Fruit fly (Drosophila melanogaster) whole organism, adult: ENCODE data around the gene yata.

ENCODE experiments used
- CG11617 ChIP-seq: fragments of 200-800 bp; sonication (Bioruptor generic); optimal IDR thresholded peaks from 2 replicates; lab custom pipeline; 2017; ENCODE audit warnings: mild to moderate bottlenecking, missing biosample characterization, missing genetic modification reagents, missing genetic modification characterization
- CG12768 ChIP-seq: fragments of 200-800 bp; sonication (Bioruptor generic); optimal IDR thresholded peaks from 2 replicates; lab custom pipeline; 2017; ENCODE audit warnings: missing biosample characterization, missing genetic modification characterization, mild to moderate bottlenecking, moderate library complexity, missing genetic modification reagents
- CG14711 ChIP-seq: fragments of 200-800 bp; sonication (Bioruptor generic); optimal IDR thresholded peaks from 2 replicates; lab custom pipeline; 2018; ENCODE audit warnings: missing biosample characterization, mild to moderate bottlenecking, missing genetic modification characterization, moderate library complexity
- CG1620 ChIP-seq: fragments of 200-800 bp; sonication (Bioruptor generic); optimal IDR thresholded peaks from 2 replicates; lab custom pipeline; 2016; ENCODE audit warnings: missing biosample characterization, missing genetic modification characterization
- CG33017 ChIP-seq: fragments of 200-800 bp; sonication (Bioruptor generic); optimal IDR thresholded peaks from 2 replicates; lab custom pipeline; 2018; ENCODE audit warnings: missing biosample characterization, mild to moderate bottlenecking, missing genetic modification characterization, moderate library complexity
- CG5204 ChIP-seq: fragments of 200-800 bp; sonication (Bioruptor generic); optimal IDR thresholded peaks from 2 replicates; lab custom pipeline; 2016; ENCODE audit warnings: missing biosample characterization, missing genetic modification characterization
- CG7045 ChIP-seq: fragments of 200-800 bp; sonication (Bioruptor generic); optimal IDR thresholded peaks from 2 replicates; lab custom pipeline; 2017; ENCODE audit warnings: missing biosample characterization, mild to moderate bottlenecking, missing genetic modification characterization
- CG7101 ChIP-seq: fragments of 200-800 bp; sonication (Bioruptor generic); optimal IDR thresholded peaks from 2 replicates; lab custom pipeline; 2018; ENCODE audit warnings: missing biosample characterization, mild to moderate bottlenecking, missing genetic modification characterization, moderate library complexity
- Clk ChIP-seq: fragments of 200-800 bp; sonication (Bioruptor generic); optimal IDR thresholded peaks from 2 replicates; lab custom pipeline; 2017; ENCODE audit warnings: missing biosample characterization, missing genetic modification characterization
- Crg-1 ChIP-seq: fragments of 200-800 bp; sonication (Bioruptor generic); optimal IDR thresholded peaks from 2 replicates; lab custom pipeline; 2016; ENCODE audit warnings: missing biosample characterization, missing genetic modification characterization
- Hr96 ChIP-seq: fragments of 200-800 bp; sonication (Bioruptor generic); optimal IDR thresholded peaks from 2 replicates; lab custom pipeline; 2016; ENCODE audit warnings: missing biosample characterization, missing genetic modification characterization
- Mnt ChIP-seq: fragments of 200-800 bp; sonication (Bioruptor generic); optimal IDR thresholded peaks from 2 replicates; lab custom pipeline; 2016; ENCODE audit warnings: missing biosample characterization, mild to moderate bottlenecking, missing genetic modification characterization
- bab1 ChIP-seq: fragments of 200-800 bp; sonication (Bioruptor generic); optimal IDR thresholded peaks from 3 replicates; lab custom pipeline; 2019; ENCODE audit warnings: missing biosample characterization, mild to moderate bottlenecking, missing genetic modification characterization, moderate library complexity
- cic ChIP-seq: fragments of 200-800 bp; sonication (Bioruptor generic); optimal IDR thresholded peaks from 2 replicates; lab custom pipeline; 2017; ENCODE audit warnings: missing biosample characterization, mild to moderate bottlenecking, missing genetic modification characterization, moderate library complexity
- cnc ChIP-seq, 2 experiments: fragments of >200 bp; optimal IDR thresholded peaks; 2 replicates each; lab custom pipeline; 2017
- kay ChIP-seq: fragments of 200-800 bp; sonication (Bioruptor generic); peaks from one replicate; lab custom pipeline; 2016; ENCODE audit warnings: missing biosample characterization, missing genetic modification characterization, borderline replicate concordance
- ovo ChIP-seq: fragments of 200-800 bp; sonication (Bioruptor generic); optimal IDR thresholded peaks from 2 replicates; lab custom pipeline; 2016; ENCODE audit warnings: missing biosample characterization, missing genetic modification characterization
- pad ChIP-seq: fragments of 200-800 bp; sonication (Bioruptor generic); optimal IDR thresholded peaks from 3 replicates; lab custom pipeline; 2017; ENCODE audit warnings: missing biosample characterization, missing genetic modification characterization, mild to moderate bottlenecking, moderate library complexity, missing genetic modification reagents
- tj ChIP-seq: fragments of 200-800 bp; sonication (Bioruptor generic); optimal IDR thresholded peaks from 3 replicates; lab custom pipeline; 2017; ENCODE audit warnings: missing biosample characterization, mild to moderate bottlenecking, missing genetic modification characterization, moderate library complexity
- toe ChIP-seq: fragments of 200-800 bp; sonication (Bioruptor generic); optimal IDR thresholded peaks from 2 replicates; lab custom pipeline; 2016; ENCODE audit warnings: missing biosample characterization, missing genetic modification characterization

Gene yata

DNA sequence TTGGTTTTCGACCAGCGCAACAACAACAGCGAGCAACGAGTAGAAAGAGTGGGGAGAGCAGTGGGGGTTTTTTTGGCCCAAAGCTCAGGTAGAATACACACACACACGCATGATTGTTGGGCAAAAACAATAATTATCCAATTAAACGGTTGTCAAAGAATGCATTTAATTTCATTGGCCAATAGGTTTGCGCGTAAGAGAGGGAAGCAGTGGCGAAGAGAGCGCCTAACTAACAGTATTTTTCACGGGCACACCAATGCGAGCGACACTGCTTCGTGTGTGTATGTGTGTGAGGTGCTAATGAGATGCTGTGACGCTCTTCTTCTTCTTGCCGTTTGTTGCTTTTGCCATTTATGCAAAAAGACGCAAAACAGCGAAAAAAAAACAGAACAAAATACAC, 22.7 kb upstream of the yata start:
- TF ChIP-seq Hr96 (GFP tag; lab: Kevin White, UChicago), result no peak

DNA sequence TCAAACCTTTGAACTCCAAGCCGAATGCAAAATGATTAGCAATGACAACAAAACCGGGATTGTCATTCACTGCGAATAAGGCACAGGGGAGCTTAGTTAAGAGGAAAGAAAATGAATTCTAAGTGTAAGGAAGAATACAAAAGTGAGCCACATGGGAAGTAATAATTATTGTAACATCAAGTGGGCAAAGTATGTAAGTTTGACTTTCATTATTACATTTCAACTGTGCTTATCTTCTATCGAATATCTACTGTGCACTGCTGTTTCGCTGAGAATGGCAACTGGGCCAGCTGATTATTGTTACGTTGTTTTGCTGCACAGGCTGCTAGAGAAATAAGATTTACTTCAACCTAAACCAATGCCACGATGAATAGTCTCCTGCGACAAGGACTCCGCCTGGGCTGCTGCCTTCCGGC, 12.3 kb upstream of the yata start, which contains the start of the genes CG7601 and CIA30:
TSS of gene CG7601 (minus strand) at position 68 of the 416 bp plus-strand sequence.
TSS of gene CIA30 (plus strand) at position 288 of the 416 bp plus-strand sequence.
- TF ChIP-seq cnc (optimal IDR thresholded peaks at IDR 0.05; lab: Kevin White, UChicago) (no peak), CG33017 (tag; lab: Kevin White, UChicago) (peak; percentile 98), Mnt (GFP tag; lab: Kevin White, UChicago) (peak; percentile 96), tj (GFP tag; lab: Kevin White, UChicago) (peak; percentile 83), ovo (GFP tag; lab: Kevin White, UChicago) (peak; percentile 90), bab1 (GFP tag; lab: Kevin White, UChicago) (peak; percentile 98), toe (peak; percentile 100), Hr96 (GFP tag; lab: Kevin White, UChicago) (peak; percentile 100), CG14711 (tag; lab: Kevin White, UChicago) (peak; percentile 95), CG7045 (GFP tag; lab: Kevin White, UChicago) (peak; percentile 99), CG12768 (peak; percentile 99), CG1620 (GFP tag; lab: Kevin White, UChicago) (peak; percentile 99), cic (GFP tag; lab: Kevin White, UChicago) (peak; percentile 92), pad (GFP tag; lab: Kevin White, UChicago) (peak; percentile 92), CG7101 (tag; lab: Kevin White, UChicago) (peak; percentile 99), CG5204 (peak; percentile 98), Crg-1 (GFP tag; lab: Kevin White, UChicago) (peak; percentile 98), CG11617 (peak; percentile 96), Clk (GFP tag; lab: Kevin White, UChicago) (peak; percentile 97), kay (no peak)

DNA sequence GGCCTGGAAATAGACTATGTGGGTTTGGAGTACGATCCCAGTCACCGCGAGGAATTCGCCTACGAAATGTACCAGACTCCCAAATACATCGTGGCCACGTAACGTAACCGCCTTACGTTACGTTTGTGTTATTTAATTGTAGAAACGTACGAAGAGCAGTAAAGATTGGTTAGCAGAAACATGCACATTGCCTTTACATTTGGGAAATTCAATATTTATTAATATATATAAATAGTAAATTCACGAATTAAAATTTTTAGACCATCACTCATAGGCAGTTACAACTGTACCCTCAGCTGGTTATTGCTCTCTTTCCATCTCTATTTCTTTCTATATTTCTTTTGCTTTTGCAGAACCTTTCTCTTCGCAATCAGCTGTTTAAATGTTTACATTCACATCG, 11.1 kb upstream of the yata start, which contains the start of gene Gnpnat:
TSS of gene Gnpnat (plus strand) at position 385 of the 400 bp plus-strand sequence.
- TF ChIP-seq CG7101 (tag; lab: Kevin White, UChicago) (peak; percentile 71), tj (GFP tag; lab: Kevin White, UChicago) (no peak), Clk (GFP tag; lab: Kevin White, UChicago) (no peak), CG12768 (peak; percentile 59), CG14711 (tag; lab: Kevin White, UChicago) (peak; percentile 54), kay (no peak), bab1 (GFP tag; lab: Kevin White, UChicago) (peak; percentile 37), Mnt (GFP tag; lab: Kevin White, UChicago) (peak; percentile 33), toe (no peak), cic (GFP tag; lab: Kevin White, UChicago) (no peak), CG11617 (peak; percentile 61), CG5204 (no peak), CG33017 (tag; lab: Kevin White, UChicago) (peak; percentile 73), Hr96 (GFP tag; lab: Kevin White, UChicago) (no peak), Crg-1 (GFP tag; lab: Kevin White, UChicago) (no peak), CG7045 (GFP tag; lab: Kevin White, UChicago) (peak; percentile 54), ovo (GFP tag; lab: Kevin White, UChicago) (no peak), CG1620 (GFP tag; lab: Kevin White, UChicago) (no peak), cnc (optimal IDR thresholded peaks at IDR 0.05; lab: Kevin White, UChicago) (no peak), pad (GFP tag; lab: Kevin White, UChicago) (peak; percentile 15)

DNA sequence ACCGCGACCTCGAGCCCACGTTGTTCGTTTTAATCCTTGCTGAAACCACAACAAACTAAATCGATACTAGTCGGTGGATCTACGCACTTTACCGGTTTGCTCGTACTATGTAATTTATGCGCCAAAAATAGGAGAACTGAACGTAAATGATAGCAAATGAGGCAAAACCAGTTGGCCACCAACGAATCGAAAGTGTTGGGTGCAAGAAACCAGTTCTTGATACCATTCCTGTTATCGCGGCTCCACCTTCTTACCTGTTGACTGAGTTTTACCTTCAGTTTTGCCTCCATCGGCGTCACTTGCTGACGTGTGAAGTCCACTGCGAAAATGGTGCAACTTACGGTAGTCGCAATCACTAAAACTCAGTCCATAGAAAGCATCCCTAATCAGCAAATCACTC, 8.9 kb upstream of the yata start:
- TF ChIP-seq CG5204 (no peak), Clk (GFP tag; lab: Kevin White, UChicago) (no peak), cic (GFP tag; lab: Kevin White, UChicago) (no peak), CG7045 (GFP tag; lab: Kevin White, UChicago) (no peak), CG12768 (no peak), CG1620 (GFP tag; lab: Kevin White, UChicago) (no peak), toe (no peak), Mnt (GFP tag; lab: Kevin White, UChicago) (no peak), CG11617 (no peak), tj (GFP tag; lab: Kevin White, UChicago) (no peak), kay (no peak)

DNA sequence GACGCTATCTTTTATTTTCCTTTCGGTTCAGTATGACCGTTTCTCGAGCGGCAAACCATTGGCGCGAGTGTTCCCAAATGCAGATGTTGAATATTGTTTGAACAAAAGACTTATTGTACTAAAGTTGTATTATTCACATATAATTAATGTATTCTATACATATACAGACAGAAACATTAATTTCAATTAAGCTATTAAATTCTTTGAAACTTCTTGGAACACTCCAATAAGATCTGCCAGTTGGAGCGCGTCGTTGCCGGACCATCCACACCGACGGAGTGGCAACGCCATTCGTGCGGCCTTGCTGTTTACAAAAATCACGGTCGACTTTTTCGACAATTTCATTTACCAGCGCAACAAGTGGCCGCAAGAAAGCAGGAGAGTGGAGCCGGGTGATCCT, 4.0 kb upstream of the yata start, which contains the start of the genes Wdr24 and IntS11:
TSS of gene Wdr24 (minus strand) at position 37 of the 400 bp plus-strand sequence.
TSS of gene IntS11 (plus strand) at position 282 of the 400 bp plus-strand sequence.
- TF ChIP-seq cic (GFP tag; lab: Kevin White, UChicago) (peak; percentile 80), CG11617 (peak; percentile 92), CG33017 (tag; lab: Kevin White, UChicago) (peak; percentile 96), CG1620 (GFP tag; lab: Kevin White, UChicago) (peak; percentile 91), bab1 (GFP tag; lab: Kevin White, UChicago) (peak; percentile 92), CG7101 (tag; lab: Kevin White, UChicago) (peak; percentile 99), Crg-1 (GFP tag; lab: Kevin White, UChicago) (peak; percentile 96), toe (no peak), CG12768 (peak; percentile 97), Clk (GFP tag; lab: Kevin White, UChicago) (peak; percentile 55), CG5204 (no peak), CG14711 (tag; lab: Kevin White, UChicago) (peak; percentile 93), kay (no peak), pad (GFP tag; lab: Kevin White, UChicago) (peak; percentile 87), Hr96 (GFP tag; lab: Kevin White, UChicago) (no peak), ovo (GFP tag; lab: Kevin White, UChicago) (no peak), Mnt (GFP tag; lab: Kevin White, UChicago) (peak; percentile 85), CG7045 (GFP tag; lab: Kevin White, UChicago) (peak; percentile 97), cnc (optimal IDR thresholded peaks at IDR 0.05; lab: Kevin White, UChicago) (no peak), tj (GFP tag; lab: Kevin White, UChicago) (peak; percentile 67)
